Worm (Caenorhabditis elegans) whole organism, L3 larva: Measurements from ENCODE around the gene pole-2.

ENCODE experiments used
- R02D3.7 ChIP-seq: fragments of 150-350 bp; optimal IDR thresholded peaks from 2 replicates; lab custom pipeline; 2014; ENCODE audit warnings: missing biosample characterization, missing genetic modification characterization
- ZK546.5 ChIP-seq: sonication (generic microtip); optimal IDR thresholded peaks from 2 replicates; lab custom pipeline; 2017; ENCODE audit warnings: missing biosample characterization, missing genetic modification characterization
- ama-1 ChIP-seq: fragments of 150-350 bp; optimal IDR thresholded peaks from 2 replicates; lab custom pipeline; 2018
- ceh-16 ChIP-seq: sonication (generic microtip); optimal IDR thresholded peaks from 2 replicates; lab custom pipeline; 2017; ENCODE audit warnings: missing biosample characterization, missing genetic modification characterization
- ceh-28 ChIP-seq: fragments of 150-350 bp; optimal IDR thresholded peaks from 2 replicates; lab custom pipeline; 2014; ENCODE audit warnings: missing biosample characterization, missing genetic modification reagents, missing genetic modification characterization
- ceh-9 ChIP-seq: sonication (generic microtip); optimal IDR thresholded peaks from 2 replicates; lab custom pipeline; 2018; ENCODE audit warnings: missing biosample characterization, missing genetic modification characterization
- egl-27 ChIP-seq: sonication (generic microtip); optimal IDR thresholded peaks from 4 replicates; lab custom pipeline; 2017; ENCODE audit warnings: missing biosample characterization, missing genetic modification reagents, missing genetic modification characterization
- egl-5 ChIP-seq: fragments of 150-350 bp; optimal IDR thresholded peaks from 2 replicates; lab custom pipeline; 2017; ENCODE audit warnings: missing biosample characterization, missing genetic modification reagents, missing genetic modification characterization, inconsistent platforms
- elt-1 ChIP-seq: fragments of 150-350 bp; optimal IDR thresholded peaks from 2 replicates; lab custom pipeline; 2014; ENCODE audit warnings: missing biosample characterization, missing genetic modification characterization
- elt-2 ChIP-seq: sonication (generic microtip); optimal IDR thresholded peaks from 2 replicates; lab custom pipeline; 2016; ENCODE audit warnings: missing genetic modification reagents, mild to moderate bottlenecking, missing genetic modification characterization, missing compliant biosample characterization
- eor-1 ChIP-seq, 2 experiments: fragments of 150-350 bp; optimal IDR thresholded peaks; 2 replicates each; lab custom pipeline; 2014 to 2018; ENCODE audit warnings: missing biosample characterization in 2 of 2, missing genetic modification characterization in 2 of 2
- fkh-10 ChIP-seq: sonication (generic microtip); optimal IDR thresholded peaks from 2 replicates; lab custom pipeline; 2017; ENCODE audit warnings: missing biosample characterization, missing genetic modification reagents, missing genetic modification characterization
- fkh-2 ChIP-seq: fragments of 150-350 bp; optimal IDR thresholded peaks from 2 replicates; lab custom pipeline; 2014; ENCODE audit warnings: missing biosample characterization, missing genetic modification reagents, missing genetic modification characterization
- fos-1 ChIP-seq: fragments of 150-350 bp; optimal IDR thresholded peaks from 2 replicates; lab custom pipeline; 2014; ENCODE audit warnings: missing biosample characterization, missing genetic modification characterization
- jun-1 ChIP-seq: fragments of 150-350 bp; optimal IDR thresholded peaks from 2 replicates; lab custom pipeline; 2014; ENCODE audit warnings: missing biosample characterization, missing genetic modification reagents, missing genetic modification characterization
- lin-15B ChIP-seq: fragments of 150-350 bp; optimal IDR thresholded peaks from 2 replicates; lab custom pipeline; 2014; ENCODE audit warnings: missing biosample characterization, missing genetic modification characterization
- lsy-12 ChIP-seq: sonication (generic microtip); optimal IDR thresholded peaks from 2 replicates; lab custom pipeline; 2016; ENCODE audit warnings: mild to moderate bottlenecking, missing genetic modification characterization, missing compliant biosample characterization
- mml-1 ChIP-seq: fragments of 150-350 bp; sonication (generic microtip); optimal IDR thresholded peaks from 3 replicates; lab custom pipeline; 2014; ENCODE audit warnings: missing biosample characterization, missing genetic modification characterization
- nhr-11 ChIP-seq: fragments of 150-350 bp; optimal IDR thresholded peaks from 2 replicates; lab custom pipeline; 2014; ENCODE audit warnings: missing biosample characterization, missing genetic modification characterization
- nhr-12 ChIP-seq: fragments of 150-350 bp; optimal IDR thresholded peaks from 2 replicates; lab custom pipeline; 2014; ENCODE audit warnings: missing biosample characterization, missing genetic modification characterization
- nhr-23 ChIP-seq: fragments of 150-350 bp; optimal IDR thresholded peaks from 2 replicates; lab custom pipeline; 2014; ENCODE audit warnings: missing biosample characterization, missing genetic modification reagents, missing genetic modification characterization
- nhr-25 ChIP-seq: sonication (generic microtip); optimal IDR thresholded peaks from 2 replicates; lab custom pipeline; 2017; ENCODE audit warnings: missing biosample characterization, missing genetic modification characterization
- nhr-43 ChIP-seq: sonication (generic microtip); optimal IDR thresholded peaks from 2 replicates; lab custom pipeline; 2016; ENCODE audit warnings: mild to moderate bottlenecking, missing genetic modification characterization, missing compliant biosample characterization; ENCODE audit not compliant: poor library complexity, severe bottlenecking
- nhr-67 ChIP-seq: fragments of 150-350 bp; optimal IDR thresholded peaks from 2 replicates; lab custom pipeline; 2014; ENCODE audit warnings: missing biosample characterization, missing genetic modification characterization
- nhr-76 ChIP-seq: fragments of 150-350 bp; sonication (generic microtip); optimal IDR thresholded peaks from 5 replicates; lab custom pipeline; 2014; ENCODE audit warnings: missing biosample characterization, missing genetic modification characterization
- nhr-77 ChIP-seq: fragments of 150-350 bp; optimal IDR thresholded peaks from 2 replicates; lab custom pipeline; 2014; ENCODE audit warnings: missing biosample characterization, missing genetic modification characterization
- pha-4 ChIP-seq: fragments of 150-350 bp; optimal IDR thresholded peaks from 2 replicates; lab custom pipeline; 2014; ENCODE audit warnings: missing biosample characterization, missing genetic modification reagents, missing genetic modification characterization
- pqm-1 ChIP-seq: fragments of 150-350 bp; optimal IDR thresholded peaks from 2 replicates; lab custom pipeline; 2017; ENCODE audit warnings: missing biosample characterization, missing genetic modification characterization, inconsistent platforms
- sea-2 ChIP-seq: fragments of 150-350 bp; sonication (generic microtip); optimal IDR thresholded peaks from 4 replicates; lab custom pipeline; 2014; ENCODE audit warnings: missing biosample characterization, missing genetic modification reagents, missing genetic modification characterization
- skn-1 ChIP-seq: fragments of 150-350 bp; optimal IDR thresholded peaks from 2 replicates; lab custom pipeline; 2014; ENCODE audit warnings: missing biosample characterization, missing genetic modification characterization
- snpc-4 ChIP-seq: fragments of 150-350 bp; optimal IDR thresholded peaks from 2 replicates; lab custom pipeline; 2014; ENCODE audit warnings: missing biosample characterization, missing genetic modification characterization
- tbx-2 ChIP-seq: sonication (generic microtip); optimal IDR thresholded peaks from 2 replicates; lab custom pipeline; 2016; ENCODE audit warnings: mild to moderate bottlenecking, missing genetic modification characterization, missing compliant biosample characterization
- unc-39 ChIP-seq: sonication (generic microtip); optimal IDR thresholded peaks from 4 replicates; lab custom pipeline; 2017; ENCODE audit warnings: missing biosample characterization, missing genetic modification characterization
- unc-62 ChIP-seq: fragments of 150-350 bp; sonication (generic microtip); optimal IDR thresholded peaks from 4 replicates; lab custom pipeline; 2014; ENCODE audit warnings: missing biosample characterization, missing genetic modification reagents, missing genetic modification characterization
- zag-1 ChIP-seq: fragments of 150-350 bp; optimal IDR thresholded peaks from 2 replicates; lab custom pipeline; 2014; ENCODE audit warnings: missing biosample characterization, missing genetic modification characterization
- ztf-4 ChIP-seq: fragments of 150-350 bp; optimal IDR thresholded peaks from 2 replicates; lab custom pipeline; 2014; ENCODE audit warnings: missing biosample characterization, missing genetic modification characterization

Gene pole-2

ce11 chrIV:8728122-8728521, 41.7 kb upstream of the pole-2 start, which contains the start of gene otub-3:
Gene otub-3 (plus strand): TSS chrIV:8728177.
- TF ChIP-seq fos-1 (tag; lab: Kevin White, UChicago): no peak
- TF ChIP-seq sea-2: no peak
- TF ChIP-seq, all 47 proteins: peak for 0

DNA sequence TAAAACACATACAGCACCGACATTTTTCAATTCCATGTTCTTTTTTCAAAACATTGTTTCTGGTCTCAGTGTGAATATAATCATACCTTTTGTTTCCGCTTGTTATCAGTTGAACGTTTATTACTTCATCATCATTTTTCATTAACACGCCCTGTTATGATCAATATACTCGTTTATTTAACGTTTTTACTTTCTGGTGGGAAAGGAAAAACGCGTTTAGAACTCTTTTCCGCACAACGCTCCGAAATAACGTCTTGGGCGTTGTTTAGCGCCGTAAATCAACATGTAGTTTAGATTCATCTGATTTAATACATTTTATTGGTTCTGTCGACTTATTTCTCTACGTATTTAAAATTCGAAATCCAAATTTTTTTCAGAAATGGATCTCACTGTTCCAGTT, 38.9 kb upstream of the pole-2 start, which contains the start of gene pgm-3:
TSS of gene pgm-3 (plus strand) at position 378 of the 400 bp plus-strand sequence.
- TF ChIP-seq lin-15B (peak; percentile 2), pqm-1 (peak; percentile 32), fkh-10 (GFP tag; lab: Kevin White, UChicago) (no peak), ceh-16 (no peak), nhr-11 (no peak), R02D3.7 (peak; percentile 15), ceh-9 (tag; lab: Kevin White, UChicago) (no peak), elt-2 (peak; percentile 64)

ce11 chrIV:8724907-8725306, 38.5 kb upstream of the pole-2 start:
- TF ChIP-seq nhr-11 (no peak), zag-1 (tag; lab: Kevin White, UChicago) (no peak), elt-2 (no peak), tbx-2 (tag; lab: Kevin White, UChicago) (no peak), fkh-10 (GFP tag; lab: Kevin White, UChicago) (no peak), ceh-28 (tag; lab: Kevin White, UChicago) (no peak), mml-1 (tag; lab: Kevin White, UChicago) (no peak), fkh-2 (tag; lab: Kevin White, UChicago) (no peak), unc-39 (tag; lab: Kevin White, UChicago) (no peak), ama-1 (lab: Kevin White, UChicago) (no peak), nhr-23 (no peak), nhr-43 (tag; lab: Kevin White, UChicago) (no peak), ZK546.5 (tag; lab: Kevin White, UChicago) (no peak), egl-5 (tag; lab: Kevin White, UChicago) (no peak), snpc-4 (tag; lab: Kevin White, UChicago) (no peak), nhr-12 (tag; lab: Kevin White, UChicago) (no peak), fos-1 (tag; lab: Kevin White, UChicago) (no peak)
- TF ChIP-seq, all 47 proteins: peak for 0

DNA sequence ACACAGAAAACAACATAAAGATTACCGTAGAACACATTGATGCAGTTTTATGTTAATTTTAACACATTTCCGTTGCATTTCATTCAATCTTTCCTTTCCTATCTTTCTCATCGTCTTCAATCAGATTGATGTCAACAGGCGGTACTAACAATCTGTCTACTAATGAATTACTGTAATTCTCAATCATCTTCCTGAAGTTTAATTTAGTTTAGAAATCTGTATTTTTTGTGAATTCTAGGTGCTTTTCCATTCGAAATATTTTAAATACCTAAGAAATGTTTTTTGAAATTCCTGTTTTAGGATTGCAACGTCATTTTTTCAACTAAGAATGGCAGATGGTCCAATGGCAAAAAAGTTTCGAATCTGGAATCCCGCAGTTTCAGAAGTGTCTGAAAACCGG, 37.3 kb upstream of the pole-2 start, which contains the start of gene F21D5.9:
TSS of gene F21D5.9 (plus strand) at position 301 of the 400 bp plus-strand sequence.
- TF ChIP-seq jun-1 (no peak), lsy-12 (no peak), unc-62 (no peak), unc-39 (tag; lab: Kevin White, UChicago) (no peak), ztf-4 (tag; lab: Kevin White, UChicago) (no peak), skn-1 (tag; lab: Kevin White, UChicago) (no peak)

ce11 chrIV:8722801-8723200, 36.4 kb upstream of the pole-2 start:
- TF ChIP-seq skn-1 (tag; lab: Kevin White, UChicago) (no peak), elt-1 (tag; lab: Kevin White, UChicago) (no peak), unc-62 (no peak), pqm-1 (no peak), ama-1 (lab: Kevin White, UChicago) (no peak), nhr-25 (tag; lab: Kevin White, UChicago) (no peak), pha-4 (tag; lab: Kevin White, UChicago) (no peak)
- TF ChIP-seq, all 47 proteins: peak for 0

DNA sequence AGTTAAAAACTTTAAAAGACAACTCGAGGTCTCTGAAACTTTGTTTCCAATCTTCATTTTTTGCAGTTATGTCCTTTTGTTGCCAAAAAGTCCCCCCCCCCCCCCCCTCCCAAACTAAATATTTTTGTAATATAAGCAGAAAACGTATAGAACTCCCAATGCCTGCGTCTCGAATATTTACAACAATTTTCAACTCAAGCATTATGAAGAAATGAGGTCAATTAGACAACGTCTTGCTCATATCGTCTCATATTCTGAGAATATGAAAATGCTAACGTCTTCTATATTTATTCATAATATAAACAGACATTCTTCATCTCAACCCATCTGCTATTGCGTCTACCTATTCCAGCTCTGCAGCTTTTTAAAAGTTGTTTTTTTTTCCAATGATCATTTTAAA, 31.7 kb upstream of the pole-2 start, which contains the start of gene H23L24.1:
TSS of gene H23L24.1 (plus strand) at position 301 of the 400 bp plus-strand sequence.
- no peak for TF ChIP-seq ZK546.5 (tag; lab: Kevin White, UChicago)
- no peak for TF ChIP-seq ceh-9 (tag; lab: Kevin White, UChicago)
- no peak for TF ChIP-seq nhr-67 (tag; lab: Kevin White, UChicago)
- TF ChIP-seq elt-1 (tag; lab: Kevin White, UChicago): no peak
- no peak for TF ChIP-seq eor-1 (tag; optimal IDR thresholded peaks at IDR 0.05; lab: Kevin White, UChicago)
- no peak for TF ChIP-seq egl-5 (tag; lab: Kevin White, UChicago)
- TF ChIP-seq fkh-2 (tag; lab: Kevin White, UChicago): no peak
- TF ChIP-seq snpc-4 (tag; lab: Kevin White, UChicago): no peak
- no peak for TF ChIP-seq egl-27
- no peak for TF ChIP-seq nhr-77
- TF ChIP-seq ama-1 (lab: Kevin White, UChicago): no peak
- no peak for TF ChIP-seq nhr-76 (tag; lab: Kevin White, UChicago)
- no peak for TF ChIP-seq skn-1 (tag; lab: Kevin White, UChicago)
- TF ChIP-seq, all 47 proteins: peak for 0
